Worm (Caenorhabditis elegans) whole organism, mixed stage, embryonic: ENCODE measurements around the gene VY10G11R.1.

Experiments
- blmp-1 ChIP-seq: fragments of 150-350 bp; optimal IDR thresholded peaks from 2 replicates; lab custom pipeline; 2014; ENCODE audit warnings: missing biosample characterization, missing genetic modification characterization
- hlh-1 ChIP-seq: fragments of 150-350 bp; optimal IDR thresholded peaks from 2 replicates; lab custom pipeline; 2014; ENCODE audit warnings: missing biosample characterization, missing genetic modification reagents, missing genetic modification characterization
- nhr-12 ChIP-seq: fragments of 150-350 bp; optimal IDR thresholded peaks from 2 replicates; lab custom pipeline; 2014; ENCODE audit warnings: missing biosample characterization, missing genetic modification characterization

DNA sequence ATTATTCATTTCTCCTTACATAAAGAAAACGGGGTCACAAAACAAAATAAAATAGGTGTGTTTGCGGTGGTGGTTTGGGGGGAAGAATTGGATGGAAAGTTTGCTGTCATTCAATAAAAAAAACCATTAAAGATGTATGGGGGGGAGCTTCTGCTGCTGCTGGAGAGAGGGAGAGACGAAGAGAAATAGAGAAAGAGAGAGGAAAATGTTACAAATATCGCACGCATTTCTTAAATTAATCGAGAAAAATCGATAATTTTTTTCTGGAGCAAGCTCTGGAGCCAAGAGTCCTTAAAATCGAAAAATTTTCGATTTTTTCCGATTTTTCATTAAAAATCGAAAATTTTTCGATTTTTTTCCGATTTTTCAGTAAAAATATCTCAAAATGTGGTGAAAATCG lies 12.0 kb upstream of the VY10G11R.1 start:
- TF ChIP-seq blmp-1 (tag; lab: Kevin White, UChicago): no peak
- TF ChIP-seq hlh-1 (tag; lab: Kevin White, UChicago): no peak
- TF ChIP-seq nhr-12: no peak
